Fruit fly (Drosophila melanogaster) whole organism: ENCODE data around the gene CG13060.

Source experiments
- CG8478 ChIP-seq: fragments of >200 bp; optimal IDR thresholded peaks from 2 replicates; lab custom pipeline; 2018; ENCODE audit warnings: inconsistent platforms
- Dll ChIP-seq: fragments of >200 bp; optimal IDR thresholded peaks from 2 replicates; lab custom pipeline; 2017
- EcR ChIP-seq, 2 experiments: fragments of >200 bp; optimal IDR thresholded peaks; 2 replicates each; lab custom pipeline; 2017; ENCODE audit warnings: missing biosample characterization in 2 of 2, missing genetic modification characterization in 2 of 2, missing genetic modification reagents in 2 of 2
- pan ChIP-seq: fragments of >200 bp; optimal IDR thresholded peaks from 2 replicates; lab custom pipeline; 2017
- psq ChIP-seq: fragments of >200 bp; optimal IDR thresholded peaks from 2 replicates; lab custom pipeline; 2017
- usp ChIP-seq: fragments of >200 bp; optimal IDR thresholded peaks from 2 replicates; lab custom pipeline; 2017; ENCODE audit warnings: missing biosample characterization, missing genetic modification characterization, mixed read lengths

Gene CG13060

DNA sequence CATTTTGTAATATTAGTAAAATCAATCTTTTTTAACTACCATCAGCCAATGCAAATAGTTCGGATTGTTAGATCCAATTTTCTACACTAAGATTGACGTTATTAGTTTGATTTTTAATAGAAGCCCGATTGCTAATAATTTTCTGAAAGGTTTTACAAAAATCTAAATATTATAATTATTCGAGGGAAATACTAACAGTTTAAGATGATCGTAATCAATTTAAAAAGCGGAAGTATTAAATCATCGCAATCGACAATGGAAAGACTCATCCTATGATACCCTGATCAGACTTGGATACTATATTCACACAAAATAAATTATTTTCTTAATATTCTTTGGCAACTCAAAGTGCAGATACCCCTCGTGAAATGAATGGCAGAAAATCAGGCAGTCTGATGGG lies 38.2 kb downstream of the CG13060 start:
- no peak for TF ChIP-seq Dll (lab: Kevin White, UChicago)
- TF ChIP-seq psq (lab: Kevin White, UChicago) = no peak
- TF ChIP-seq usp (GFP tag; lab: Kevin White, UChicago) = no peak
- no peak for TF ChIP-seq CG8478 (lab: Kevin White, UChicago)
- TF ChIP-seq pan = no peak
- TF ChIP-seq EcR (GFP tag; optimal IDR thresholded peaks at IDR 0.05; lab: Kevin White, UChicago) = no peak

DNA sequence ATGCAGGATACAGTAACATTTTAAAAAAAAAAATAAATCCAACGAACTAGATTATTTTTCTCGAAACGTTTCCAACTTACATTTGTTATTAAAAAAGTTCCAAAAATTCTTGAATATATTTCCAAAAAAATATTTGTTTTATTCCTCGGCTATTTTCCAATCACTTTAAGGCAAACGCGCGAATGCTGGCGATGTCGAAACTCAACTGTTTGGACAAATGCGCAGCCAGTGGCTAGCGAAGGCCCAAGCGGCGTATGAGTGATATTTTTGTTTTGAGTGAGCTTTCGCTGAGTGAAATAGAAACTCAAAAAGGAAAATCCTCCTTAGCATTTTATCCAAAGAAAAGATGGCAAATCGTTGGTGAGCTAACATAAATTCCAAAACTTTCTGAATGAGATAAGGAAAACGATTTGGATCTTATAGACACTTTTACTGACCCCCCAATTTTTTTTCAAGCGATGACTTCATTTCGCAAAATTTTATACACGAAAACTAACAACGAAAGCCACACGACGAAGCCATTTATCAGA lies 39.6 kb downstream of the CG13060 start, which contains the start of gene ringer:
ringer (minus strand) TSS at position 210 of the 530 bp plus-strand sequence.
- TF ChIP-seq EcR (GFP tag; optimal IDR thresholded peaks at IDR 0.05; lab: Kevin White, UChicago) = no peak
- no peak for TF ChIP-seq usp (GFP tag; lab: Kevin White, UChicago)
- TF ChIP-seq Dll (lab: Kevin White, UChicago) = no peak
- no peak for TF ChIP-seq pan
- no peak for TF ChIP-seq psq (lab: Kevin White, UChicago)
- no peak for TF ChIP-seq CG8478 (lab: Kevin White, UChicago)

dm6 chr3L:16359795-16360194 lies 40.1 kb downstream of the CG13060 start:
- TF ChIP-seq usp (GFP tag; lab: Kevin White, UChicago) (no peak), psq (lab: Kevin White, UChicago) (no peak), pan (no peak), Dll (lab: Kevin White, UChicago) (no peak), EcR (GFP tag; optimal IDR thresholded peaks at IDR 0.05; lab: Kevin White, UChicago) (no peak), CG8478 (lab: Kevin White, UChicago) (no peak)

DNA sequence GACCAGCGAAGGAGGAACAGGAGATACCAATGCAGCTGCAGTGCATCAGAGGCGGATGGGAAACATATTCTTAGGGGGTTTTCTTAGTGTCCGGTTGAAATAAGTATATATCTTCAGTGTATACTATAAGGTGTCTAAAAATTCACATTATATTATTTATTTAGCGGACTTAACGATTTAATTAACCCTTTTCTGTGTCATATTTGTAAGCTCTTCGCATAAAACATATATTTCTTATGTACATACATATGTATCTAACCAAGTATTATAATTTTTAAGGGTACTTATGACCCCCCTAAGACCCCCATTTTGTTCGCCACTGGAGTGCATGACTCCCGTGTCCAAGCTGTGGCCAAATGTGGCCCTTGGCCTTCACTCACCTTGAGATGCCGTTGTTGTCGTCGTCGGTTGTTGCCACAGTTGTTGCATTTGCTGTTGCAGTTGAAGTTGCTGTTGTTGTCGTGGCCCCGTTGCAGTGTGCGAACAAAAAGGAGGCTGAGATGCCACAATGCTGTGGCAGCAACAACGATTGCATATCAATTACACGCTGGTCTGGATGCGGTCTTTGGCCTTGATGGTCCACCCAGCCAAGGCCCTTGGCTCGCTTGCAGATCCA lies 41.7 kb downstream of the CG13060 start:
- no peak for TF ChIP-seq Dll (lab: Kevin White, UChicago)
- no peak for TF ChIP-seq pan
- no peak for TF ChIP-seq psq (lab: Kevin White, UChicago)
- no peak for TF ChIP-seq CG8478 (lab: Kevin White, UChicago)
- TF ChIP-seq usp (GFP tag; lab: Kevin White, UChicago) = no peak
- TF ChIP-seq EcR (GFP tag; optimal IDR thresholded peaks at IDR 0.05; lab: Kevin White, UChicago) = no peak

dm6 chr3L:16362119-16362653 lies 42.5 kb downstream of the CG13060 start, which contains the start of gene Cpr72Ea:
Gene Cpr72Ea (plus strand): TSS chr3L:16362603.
- TF ChIP-seq Dll (lab: Kevin White, UChicago) (no peak), usp (GFP tag; lab: Kevin White, UChicago) (no peak), EcR (GFP tag; optimal IDR thresholded peaks at IDR 0.05; lab: Kevin White, UChicago) (no peak), psq (lab: Kevin White, UChicago) (no peak), CG8478 (lab: Kevin White, UChicago) (no peak)

- TF ChIP-seq usp (GFP tag; lab: Kevin White, UChicago) (no peak), Dll (lab: Kevin White, UChicago) (no peak), psq (lab: Kevin White, UChicago) (no peak), pan (no peak), CG8478 (lab: Kevin White, UChicago) (no peak), EcR (GFP tag; optimal IDR thresholded peaks at IDR 0.05; lab: Kevin White, UChicago) (no peak)
These were observed 44.5 kb downstream of the CG13060 start for dm6 chr3L:16364182-16364581.

dm6 chr3L:16364599-16364998 lies 44.9 kb downstream of the CG13060 start, which contains the start of gene Cpr72Eb:
Gene Cpr72Eb (plus strand): TSS chr3L:16364899.
- no peak for TF ChIP-seq usp (GFP tag; lab: Kevin White, UChicago)
- TF ChIP-seq EcR (GFP tag; optimal IDR thresholded peaks at IDR 0.05; lab: Kevin White, UChicago) = no peak
- TF ChIP-seq Dll (lab: Kevin White, UChicago) = no peak
- TF ChIP-seq pan = no peak
- no peak for TF ChIP-seq CG8478 (lab: Kevin White, UChicago)
- no peak for TF ChIP-seq psq (lab: Kevin White, UChicago)

dm6 chr3L:16367240-16367639 lies 47.6 kb downstream of the CG13060 start, which contains the start of gene Cpr72Ec:
Gene Cpr72Ec (minus strand): TSS chr3L:16367340.
- no peak for TF ChIP-seq usp (GFP tag; lab: Kevin White, UChicago)
- no peak for TF ChIP-seq Dll (lab: Kevin White, UChicago)
- no peak for TF ChIP-seq psq (lab: Kevin White, UChicago)
- no peak for TF ChIP-seq CG8478 (lab: Kevin White, UChicago)
- no peak for TF ChIP-seq EcR (GFP tag; optimal IDR thresholded peaks at IDR 0.05; lab: Kevin White, UChicago)
- no peak for TF ChIP-seq pan

DNA sequence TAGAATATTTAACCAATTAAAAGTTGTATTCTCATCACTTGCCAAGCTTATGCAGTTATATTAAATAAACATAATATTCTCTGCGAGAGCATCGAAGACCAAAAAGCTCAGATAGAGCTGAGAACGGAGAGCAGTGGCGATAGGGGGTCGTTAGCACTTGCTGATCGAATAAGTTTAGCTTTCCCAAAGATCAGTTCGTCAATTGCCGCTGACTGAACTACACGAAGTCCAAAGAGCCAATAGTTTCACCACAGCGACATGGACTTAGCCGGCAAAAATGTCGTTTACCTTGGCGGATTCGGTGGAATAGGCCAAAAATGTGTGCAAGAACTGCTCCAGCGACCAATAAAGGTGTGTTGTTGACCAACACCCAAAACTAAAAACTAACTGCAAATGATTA lies 48.5 kb downstream of the CG13060 start, which contains the start of gene CG4842:
CG4842 (plus strand) TSS at position 191 of the 400 bp plus-strand sequence.
- TF ChIP-seq pan (no peak), EcR (GFP tag; optimal IDR thresholded peaks at IDR 0.05; lab: Kevin White, UChicago) (no peak), Dll (lab: Kevin White, UChicago) (no peak), usp (GFP tag; lab: Kevin White, UChicago) (no peak), CG8478 (lab: Kevin White, UChicago) (no peak)

dm6 chr3L:16369526-16369925 lies 49.9 kb downstream of the CG13060 start, which contains the start of gene CG18814:
Gene CG18814 (plus strand): TSS chr3L:16369826.
- TF ChIP-seq EcR (GFP tag; optimal IDR thresholded peaks at IDR 0.05; lab: Kevin White, UChicago) (no peak), psq (lab: Kevin White, UChicago) (no peak), Dll (lab: Kevin White, UChicago) (no peak), CG8478 (lab: Kevin White, UChicago) (no peak), pan (no peak), usp (GFP tag; lab: Kevin White, UChicago) (no peak)
